Fruit fly (Drosophila melanogaster) whole organism, pupa: ENCODE data around the gene Rab1.

Experiments used
- CG10348 ChIP-seq: fragments of 200-800 bp; sonication (Bioruptor generic); IDR thresholded peaks from 2 replicates; pipeline ENCODE4 v1.3.6; 2022; ENCODE audit warnings: missing biosample characterization, missing genetic modification characterization
- CG12605 ChIP-seq: fragments of 200-800 bp; sonication (Bioruptor generic); IDR thresholded peaks from 2 replicates; pipeline ENCODE4 v1.3.6; 2022; ENCODE audit warnings: missing biosample characterization, missing genetic modification characterization
- CG13204 ChIP-seq: fragments of 200-800 bp; sonication (Bioruptor generic); optimal IDR thresholded peaks from 2 replicates; lab custom pipeline; 2018; ENCODE audit warnings: missing biosample characterization, mild to moderate bottlenecking, missing genetic modification characterization, moderate library complexity
- CG14655 ChIP-seq: fragments of 200-800 bp; sonication (Bioruptor generic); optimal IDR thresholded peaks from 3 replicates; lab custom pipeline; 2017; ENCODE audit warnings: mild to moderate bottlenecking, missing biosample characterization, missing genetic modification reagents, missing genetic modification characterization
- CG15710 ChIP-seq: fragments of 200-800 bp; sonication (Bioruptor generic); optimal IDR thresholded peaks from 2 replicates; lab custom pipeline; 2018; ENCODE audit warnings: missing biosample characterization, mild to moderate bottlenecking, missing genetic modification characterization, moderate library complexity
- CG17806 ChIP-seq: fragments of 200-800 bp; sonication (Bioruptor generic); optimal IDR thresholded peaks from 2 replicates; lab custom pipeline; 2018; ENCODE audit warnings: missing biosample characterization, mild to moderate bottlenecking, missing genetic modification characterization, moderate library complexity
- CG32121 ChIP-seq: fragments of 200-800 bp; sonication (Bioruptor generic); IDR thresholded peaks from 2 replicates; pipeline ENCODE4 v1.3.6; 2022; ENCODE audit warnings: missing biosample characterization, missing genetic modification characterization
- CG34367 ChIP-seq: fragments of 200-800 bp; sonication (Bioruptor generic); optimal IDR thresholded peaks from 2 replicates; lab custom pipeline; 2018; ENCODE audit warnings: missing biosample characterization, mild to moderate bottlenecking, missing genetic modification characterization
- CG4496 ChIP-seq: fragments of 200-800 bp; sonication (Bioruptor generic); IDR thresholded peaks from 3 replicates; pipeline ENCODE4 v1.3.6; 2022; ENCODE audit warnings: missing biosample characterization, missing genetic modification characterization
- CG8159 ChIP-seq: fragments of 200-800 bp; sonication (Bioruptor generic); optimal IDR thresholded peaks from 3 replicates; lab custom pipeline; 2018; ENCODE audit warnings: missing biosample characterization, mild to moderate bottlenecking, missing genetic modification characterization, moderate library complexity
- CG8301 ChIP-seq: fragments of 200-800 bp; sonication (Bioruptor generic); optimal IDR thresholded peaks from 2 replicates; lab custom pipeline; 2018; ENCODE audit warnings: missing biosample characterization, mild to moderate bottlenecking, missing genetic modification characterization
- CG9948 ChIP-seq: fragments of 200-800 bp; sonication (Bioruptor generic); optimal IDR thresholded peaks from 2 replicates; lab custom pipeline; 2018; ENCODE audit warnings: missing biosample characterization, mild to moderate bottlenecking, missing genetic modification characterization, moderate library complexity
- D1 ChIP-seq: fragments of 200-800 bp; sonication (Bioruptor generic); optimal IDR thresholded peaks from 2 replicates; lab custom pipeline; 2018; ENCODE audit warnings: missing biosample characterization, mild to moderate bottlenecking, missing genetic modification characterization, moderate library complexity
- EcR ChIP-seq: fragments of 200-800 bp; sonication (Bioruptor generic); optimal IDR thresholded peaks from 3 replicates; lab custom pipeline; 2019; ENCODE audit warnings: missing biosample characterization, missing genetic modification characterization, mild to moderate bottlenecking, moderate library complexity, missing genetic modification reagents
- Ets98B ChIP-seq: fragments of 200-800 bp; sonication (Bioruptor generic); IDR thresholded peaks from 2 replicates; pipeline ENCODE4 v1.3.6; 2022; ENCODE audit warnings: missing biosample characterization, missing genetic modification characterization
- Pif1A ChIP-seq: fragments of 200-800 bp; sonication (Bioruptor generic); optimal IDR thresholded peaks from 3 replicates; lab custom pipeline; 2016; ENCODE audit warnings: missing biosample characterization, missing genetic modification characterization
- Pif1B ChIP-seq: fragments of 200-800 bp; sonication (Bioruptor generic); optimal IDR thresholded peaks from 3 replicates; lab custom pipeline; 2016; ENCODE audit warnings: missing biosample characterization, missing genetic modification characterization
- Snoo ChIP-seq: fragments of 200-800 bp; sonication (Bioruptor generic); optimal IDR thresholded peaks from 3 replicates; lab custom pipeline; 2017; ENCODE audit warnings: missing biosample characterization, mild to moderate bottlenecking, missing genetic modification characterization, inconsistent platforms
- fd96Ca ChIP-seq: fragments of 200-800 bp; sonication (Bioruptor generic); IDR thresholded peaks from 3 replicates; pipeline ENCODE4 v1.3.6; 2022; ENCODE audit warnings: missing biosample characterization, missing genetic modification characterization
- gl ChIP-seq: fragments of 200-800 bp; sonication (Bioruptor generic); optimal IDR thresholded peaks from 2 replicates; lab custom pipeline; 2018; ENCODE audit warnings: missing biosample characterization, mild to moderate bottlenecking, missing genetic modification characterization
- rn ChIP-seq: fragments of 200-800 bp; sonication (Bioruptor generic); IDR thresholded peaks from 2 replicates; pipeline ENCODE4 v1.3.6; 2022; ENCODE audit warnings: missing biosample characterization, missing genetic modification characterization

The Rab1 gene

dm6 chr3R:21260795-21261194, 8.1 kb downstream of the Rab1 start:
- no peak for TF ChIP-seq CG10348 (GFP tag; lab: Robert Waterston, UW)
- no peak for TF ChIP-seq CG14655
- no peak for TF ChIP-seq CG8159 (tag; lab: Kevin White, UChicago)
- no peak for TF ChIP-seq CG34367 (tag; lab: Kevin White, UChicago)
- no peak for TF ChIP-seq CG12605 (GFP tag; lab: Robert Waterston, UW)
- no peak for TF ChIP-seq CG13204 (GFP tag; lab: Kevin White, UChicago)
- no peak for TF ChIP-seq D1 (tag; lab: Kevin White, UChicago)
- no peak for TF ChIP-seq Pif1B (GFP tag; lab: Kevin White, UChicago)
- no peak for TF ChIP-seq CG4496 (GFP tag; lab: Robert Waterston, UW)
- TF ChIP-seq CG15710 (tag; lab: Kevin White, UChicago): no peak
- no peak for TF ChIP-seq rn (GFP tag; lab: Robert Waterston, UW)
- no peak for TF ChIP-seq CG17806 (tag; lab: Kevin White, UChicago)
- no peak for TF ChIP-seq fd96Ca (GFP tag; lab: Robert Waterston, UW)
- TF ChIP-seq gl (tag; lab: Kevin White, UChicago): no peak
- TF ChIP-seq Pif1A (GFP tag; lab: Kevin White, UChicago): no peak
- no peak for TF ChIP-seq CG8301 (tag; lab: Kevin White, UChicago)
- no peak for TF ChIP-seq CG9948 (tag; lab: Kevin White, UChicago)
- TF ChIP-seq CG32121 (GFP tag; lab: Robert Waterston, UW): no peak
- TF ChIP-seq EcR: no peak

- TF ChIP-seq Pif1B (GFP tag; lab: Kevin White, UChicago) (no peak), CG10348 (GFP tag; lab: Robert Waterston, UW) (no peak), Snoo (tag; lab: Kevin White, UChicago) (no peak), rn (GFP tag; lab: Robert Waterston, UW) (no peak), CG13204 (GFP tag; lab: Kevin White, UChicago) (no peak), CG12605 (GFP tag; lab: Robert Waterston, UW) (no peak), CG32121 (GFP tag; lab: Robert Waterston, UW) (peak; percentile 57), CG8301 (tag; lab: Kevin White, UChicago) (peak; percentile 19), CG4496 (GFP tag; lab: Robert Waterston, UW) (no peak), fd96Ca (GFP tag; lab: Robert Waterston, UW) (no peak), CG9948 (tag; lab: Kevin White, UChicago) (no peak), Pif1A (GFP tag; lab: Kevin White, UChicago) (no peak), CG14655 (peak; percentile 42), Ets98B (GFP tag; lab: Robert Waterston, UW) (peak; percentile 14; the same call in 1 of the 2 replicates), CG8159 (tag; lab: Kevin White, UChicago) (no peak), D1 (tag; lab: Kevin White, UChicago) (no peak)
Measured at dm6 chr3R:21254296-21254695, 14.6 kb downstream of the Rab1 start.

dm6 chr3R:21252478-21252877, 16.4 kb downstream of the Rab1 start:
- no peak for TF ChIP-seq CG8159 (tag; lab: Kevin White, UChicago)
- no peak for TF ChIP-seq CG17806 (tag; lab: Kevin White, UChicago)
- TF ChIP-seq rn (GFP tag; lab: Robert Waterston, UW): no peak
- TF ChIP-seq CG9948 (tag; lab: Kevin White, UChicago): no peak
- TF ChIP-seq fd96Ca (GFP tag; lab: Robert Waterston, UW): no peak
- no peak for TF ChIP-seq CG12605 (GFP tag; lab: Robert Waterston, UW)
- peak; percentile 18 for TF ChIP-seq EcR

dm6 chr3R:21246492-21247061, 22.3 kb downstream of the Rab1 start, which contains the start of gene ETHR:
Gene ETHR (plus strand): TSS chr3R:21247011.
- peak; percentile 66; the same call in 1 of the 3 replicates for TF ChIP-seq CG4496 (GFP tag; lab: Robert Waterston, UW)
- TF ChIP-seq CG32121 (GFP tag; lab: Robert Waterston, UW): peak; percentile 54
- peak; percentile 3 for TF ChIP-seq Pif1A (GFP tag; lab: Kevin White, UChicago)
- TF ChIP-seq CG13204 (GFP tag; lab: Kevin White, UChicago): no peak
- TF ChIP-seq fd96Ca (GFP tag; lab: Robert Waterston, UW): peak; percentile 23; the same call in 1 of the 3 replicates
- no peak for TF ChIP-seq CG10348 (GFP tag; lab: Robert Waterston, UW)
- no peak for TF ChIP-seq gl (tag; lab: Kevin White, UChicago)
- no peak for TF ChIP-seq CG17806 (tag; lab: Kevin White, UChicago)
- no peak for TF ChIP-seq CG34367 (tag; lab: Kevin White, UChicago)

- TF ChIP-seq CG9948 (tag; lab: Kevin White, UChicago) (no peak), CG8159 (tag; lab: Kevin White, UChicago) (no peak), Pif1B (GFP tag; lab: Kevin White, UChicago) (no peak), CG15710 (tag; lab: Kevin White, UChicago) (no peak), CG14655 (no peak), gl (tag; lab: Kevin White, UChicago) (no peak), CG4496 (GFP tag; lab: Robert Waterston, UW) (no peak), Ets98B (GFP tag; lab: Robert Waterston, UW) (no peak), rn (GFP tag; lab: Robert Waterston, UW) (no peak), Snoo (tag; lab: Kevin White, UChicago) (no peak), D1 (tag; lab: Kevin White, UChicago) (no peak), CG17806 (tag; lab: Kevin White, UChicago) (no peak), CG12605 (GFP tag; lab: Robert Waterston, UW) (no peak), EcR (no peak), CG8301 (tag; lab: Kevin White, UChicago) (no peak), fd96Ca (GFP tag; lab: Robert Waterston, UW) (no peak)
- TF ChIP-seq, all 21 proteins: peak for 0
Measured at dm6 chr3R:21245846-21246245, 23.0 kb downstream of the Rab1 start.
